Fruit fly (Drosophila melanogaster) whole organism, prepupa: Measurements from ENCODE around the gene stai.

Experiments used
- Blimp-1 ChIP-seq: fragments of 200-800 bp; sonication (Bioruptor generic); optimal IDR thresholded peaks from 3 replicates; lab custom pipeline; 2017; ENCODE audit warnings: missing biosample characterization, missing genetic modification characterization, mild to moderate bottlenecking, moderate library complexity, missing genetic modification reagents
- CG10631 ChIP-seq: fragments of 200-800 bp; sonication (Bioruptor generic); optimal IDR thresholded peaks from 2 replicates; lab custom pipeline; 2016; ENCODE audit warnings: missing biosample characterization, missing genetic modification characterization
- CG11294 ChIP-seq: fragments of 200-800 bp; sonication (Bioruptor generic); IDR thresholded peaks from 2 replicates; pipeline ENCODE4 v1.3.6; 2022; ENCODE audit warnings: missing biosample characterization, missing genetic modification characterization
- CG11762 ChIP-seq: fragments of 200-800 bp; sonication (Bioruptor generic); optimal IDR thresholded peaks from 3 replicates; lab custom pipeline; 2016; ENCODE audit warnings: missing biosample characterization, missing genetic modification characterization; ENCODE audit not compliant: insufficient read depth
- CG15336 ChIP-seq: fragments of 200-800 bp; sonication (Bioruptor generic); IDR thresholded peaks from 2 replicates; pipeline ENCODE4 v1.3.6; 2022; ENCODE audit warnings: missing biosample characterization, missing genetic modification characterization
- CG1621 ChIP-seq: fragments of 200-800 bp; sonication (Bioruptor generic); optimal IDR thresholded peaks from 3 replicates; lab custom pipeline; 2018; ENCODE audit warnings: missing biosample characterization, mild to moderate bottlenecking, missing genetic modification characterization
- CG16779 ChIP-seq: fragments of 200-800 bp; sonication (Bioruptor generic); optimal IDR thresholded peaks from 3 replicates; lab custom pipeline; 2017; ENCODE audit warnings: missing biosample characterization, mild to moderate bottlenecking, missing genetic modification characterization
- CG31627 ChIP-seq: fragments of 200-800 bp; sonication (Bioruptor generic); optimal IDR thresholded peaks from 3 replicates; lab custom pipeline; 2016; ENCODE audit warnings: missing biosample characterization, missing genetic modification characterization
- CG32006 ChIP-seq: fragments of 200-800 bp; sonication (Bioruptor generic); optimal IDR thresholded peaks from 3 replicates; lab custom pipeline; 2017; ENCODE audit warnings: missing biosample characterization, mild to moderate bottlenecking, missing genetic modification characterization
- CG34406 ChIP-seq: fragments of 200-800 bp; sonication (Bioruptor generic); optimal IDR thresholded peaks from 3 replicates; lab custom pipeline; 2016; ENCODE audit warnings: missing biosample characterization, missing genetic modification characterization
- CG3919 ChIP-seq: fragments of 200-800 bp; sonication (Bioruptor generic); optimal IDR thresholded peaks from 3 replicates; lab custom pipeline; 2016; ENCODE audit warnings: missing biosample characterization, missing genetic modification characterization
- CG6276 ChIP-seq: fragments of 200-800 bp; sonication (Bioruptor generic); optimal IDR thresholded peaks from 2 replicates; lab custom pipeline; 2017; ENCODE audit warnings: missing biosample characterization, mild to moderate bottlenecking, missing genetic modification characterization
- CG6792 ChIP-seq: fragments of 200-800 bp; sonication (Bioruptor generic); optimal IDR thresholded peaks from 3 replicates; lab custom pipeline; 2016; ENCODE audit warnings: missing biosample characterization, missing genetic modification characterization
- CG6854 ChIP-seq: fragments of 200-800 bp; sonication (Bioruptor generic); optimal IDR thresholded peaks from 2 replicates; lab custom pipeline; 2017; ENCODE audit warnings: missing biosample characterization, mild to moderate bottlenecking, missing genetic modification characterization
- CG8119 ChIP-seq: fragments of 200-800 bp; sonication (Bioruptor generic); IDR thresholded peaks from 3 replicates; pipeline ENCODE4 v1.3.6; 2022; ENCODE audit warnings: missing biosample characterization, missing genetic modification characterization
- CG8632 ChIP-seq: fragments of 200-800 bp; sonication (Bioruptor generic); optimal IDR thresholded peaks from 3 replicates; lab custom pipeline; 2016; ENCODE audit warnings: missing biosample characterization, missing genetic modification characterization
- Eip75B ChIP-seq: fragments of 200-800 bp; sonication (Bioruptor generic); optimal IDR thresholded peaks from 3 replicates; lab custom pipeline; 2016; ENCODE audit warnings: missing biosample characterization, missing genetic modification characterization
- Eip78C ChIP-seq: fragments of 200-800 bp; sonication (Bioruptor generic); peaks from one replicate; lab custom pipeline; 2016; ENCODE audit warnings: missing biosample characterization, missing genetic modification characterization
- Eip93F ChIP-seq: fragments of 200-800 bp; sonication (Bioruptor generic); optimal IDR thresholded peaks from 2 replicates; lab custom pipeline; 2016; ENCODE audit warnings: missing biosample characterization, mild to moderate bottlenecking, missing genetic modification characterization
- Gug ChIP-seq: fragments of 200-800 bp; sonication (Bioruptor generic); IDR thresholded peaks from 2 replicates; pipeline ENCODE4 v1.3.6; 2022; ENCODE audit warnings: missing biosample characterization, missing genetic modification characterization
- Hr38 ChIP-seq: sonication (Bioruptor generic); optimal IDR thresholded peaks from 2 replicates; lab custom pipeline; 2016; ENCODE audit warnings: missing biosample characterization, missing genetic modification characterization
- Hr39 ChIP-seq: fragments of 200-800 bp; sonication (Bioruptor generic); optimal IDR thresholded peaks from 2 replicates; lab custom pipeline; 2016; ENCODE audit warnings: missing biosample characterization, missing genetic modification characterization
- Hr4 ChIP-seq: fragments of 200-800 bp; sonication (Bioruptor generic); optimal IDR thresholded peaks from 3 replicates; lab custom pipeline; 2016; ENCODE audit warnings: missing biosample characterization, missing genetic modification characterization
- Met ChIP-seq: fragments of 200-800 bp; sonication (Bioruptor generic); optimal IDR thresholded peaks from 3 replicates; lab custom pipeline; 2016; ENCODE audit warnings: missing biosample characterization, missing genetic modification characterization
- OdsH ChIP-seq: fragments of 200-800 bp; sonication (Bioruptor generic); optimal IDR thresholded peaks from 3 replicates; lab custom pipeline; 2016; ENCODE audit warnings: missing biosample characterization, missing genetic modification characterization
- Sox14 ChIP-seq: fragments of 200-800 bp; sonication (Bioruptor generic); optimal IDR thresholded peaks from 3 replicates; lab custom pipeline; 2016; ENCODE audit warnings: missing biosample characterization, missing genetic modification characterization
- achi ChIP-seq: fragments of 200-800 bp; sonication (Bioruptor generic); optimal IDR thresholded peaks from 3 replicates; lab custom pipeline; 2016; ENCODE audit warnings: missing biosample characterization, missing genetic modification characterization
- acj6 ChIP-seq: fragments of 200-800 bp; sonication (Bioruptor generic); optimal IDR thresholded peaks from 3 replicates; lab custom pipeline; 2016; ENCODE audit warnings: missing biosample characterization, missing genetic modification characterization
- cyc ChIP-seq: fragments of 200-800 bp; sonication (Bioruptor generic); optimal IDR thresholded peaks from 3 replicates; lab custom pipeline; 2016; ENCODE audit warnings: missing biosample characterization, missing genetic modification characterization
- dac ChIP-seq: fragments of 200-800 bp; sonication (Bioruptor generic); optimal IDR thresholded peaks from 2 replicates; lab custom pipeline; 2017; ENCODE audit warnings: missing biosample characterization, mild to moderate bottlenecking, missing genetic modification characterization
- eg ChIP-seq: fragments of 200-800 bp; sonication (Bioruptor generic); IDR thresholded peaks from 3 replicates; pipeline ENCODE4 v1.3.6; 2022; ENCODE audit warnings: missing biosample characterization, missing genetic modification characterization
- esn ChIP-seq: fragments of 200-800 bp; sonication (Bioruptor generic); optimal IDR thresholded peaks from 2 replicates; lab custom pipeline; 2016; ENCODE audit warnings: missing biosample characterization, mild to moderate bottlenecking, missing genetic modification characterization, moderate library complexity
- fd59A ChIP-seq: fragments of 200-800 bp; sonication (Bioruptor generic); optimal IDR thresholded peaks from 2 replicates; lab custom pipeline; 2017; ENCODE audit warnings: missing biosample characterization, mild to moderate bottlenecking, missing genetic modification characterization, missing genetic modification reagents
- fd85E ChIP-seq: fragments of 200-800 bp; sonication (Bioruptor generic); optimal IDR thresholded peaks from 3 replicates; lab custom pipeline; 2016; ENCODE audit warnings: missing biosample characterization, missing genetic modification characterization
- fkh ChIP-seq: fragments of 200-800 bp; sonication (Bioruptor generic); optimal IDR thresholded peaks from 3 replicates; lab custom pipeline; 2017; ENCODE audit warnings: missing biosample characterization, mild to moderate bottlenecking, missing genetic modification characterization, moderate library complexity
- lz ChIP-seq: fragments of 200-800 bp; sonication (Bioruptor generic); optimal IDR thresholded peaks from 3 replicates; lab custom pipeline; 2016; ENCODE audit warnings: missing biosample characterization, missing genetic modification characterization
- net ChIP-seq: fragments of 200-800 bp; sonication (Bioruptor generic); optimal IDR thresholded peaks from 3 replicates; lab custom pipeline; 2016; ENCODE audit warnings: missing biosample characterization, missing genetic modification characterization
- pdm3 ChIP-seq: fragments of 200-800 bp; sonication (Bioruptor generic); optimal IDR thresholded peaks from 3 replicates; lab custom pipeline; 2016; ENCODE audit warnings: missing biosample characterization, missing genetic modification characterization
- salr ChIP-seq, 2 experiments: fragments of 200-800 bp; sonication (Bioruptor generic); optimal IDR thresholded peaks; 3 replicates each; lab custom pipeline; 2016 to 2018; ENCODE audit warnings: missing biosample characterization in 2 of 2, missing genetic modification characterization in 2 of 2, mild to moderate bottlenecking in 1 of 2
- topi ChIP-seq: fragments of 200-800 bp; sonication (Bioruptor generic); optimal IDR thresholded peaks from 3 replicates; lab custom pipeline; 2016; ENCODE audit warnings: missing biosample characterization, missing genetic modification characterization
- vri ChIP-seq: fragments of 200-800 bp; sonication (Bioruptor generic); optimal IDR thresholded peaks from 3 replicates; lab custom pipeline; 2016; ENCODE audit warnings: missing biosample characterization, mild to moderate bottlenecking, missing genetic modification characterization

The stai gene

dm6 chr2L:6124815-6125214 lies 24.6 kb downstream of the stai start, which contains the start of gene Arpc4 (continued):
- TF ChIP-seq Met (GFP tag; lab: Kevin White, UChicago) (peak; percentile 46), CG6792 (GFP tag; lab: Kevin White, UChicago) (peak; percentile 42), CG10631 (peak; percentile 62), achi (GFP tag; lab: Kevin White, UChicago) (no peak), CG11762 (GFP tag; lab: Kevin White, UChicago) (no peak), CG15336 (GFP tag; lab: Robert Waterston, UW) (no peak; the same call in 1 of the 2 replicates), CG1621 (no peak)

- TF ChIP-seq fkh (GFP tag; lab: Kevin White, UChicago) (no peak), CG8632 (no peak), net (GFP tag; lab: Kevin White, UChicago) (no peak), CG6276 (GFP tag; lab: Kevin White, UChicago) (no peak), pdm3 (no peak), fd59A (GFP tag; lab: Kevin White, UChicago) (no peak), Hr4 (no peak), Eip93F (GFP tag; lab: Kevin White, UChicago) (no peak), lz (no peak), fd85E (no peak), Sox14 (GFP tag; lab: Kevin White, UChicago) (no peak), cyc (GFP tag; lab: Kevin White, UChicago) (no peak), acj6 (no peak), CG34406 (GFP tag; lab: Kevin White, UChicago) (no peak), CG3919 (GFP tag; lab: Kevin White, UChicago) (no peak)
Measured at dm6 chr2L:6127478-6127877, 27.3 kb downstream of the stai start, which contains the start of gene WDR79. TSS of gene WDR79 (minus strand) at chr2L:6127775.

- TF ChIP-seq Gug (GFP tag; lab: Robert Waterston, UW) (no peak), Eip75B (GFP tag; lab: Kevin White, UChicago) (no peak), CG8119 (GFP tag; lab: Robert Waterston, UW) (no peak), Eip93F (GFP tag; lab: Kevin White, UChicago) (no peak), topi (GFP tag; lab: Kevin White, UChicago) (no peak), OdsH (GFP tag; lab: Kevin White, UChicago) (no peak), CG31627 (GFP tag; lab: Kevin White, UChicago) (no peak), vri (GFP tag; lab: Kevin White, UChicago) (no peak), CG6792 (GFP tag; lab: Kevin White, UChicago) (no peak), eg (no peak), CG1621 (no peak), esn (GFP tag; lab: Kevin White, UChicago) (no peak), cyc (GFP tag; lab: Kevin White, UChicago) (no peak), pdm3 (no peak), CG6854 (GFP tag; lab: Kevin White, UChicago) (no peak), CG11294 (no peak)
- TF ChIP-seq, all 60 proteins: peak for 0
Measured at dm6 chr2L:6130522-6131073, 30.4 kb downstream of the stai start, which contains the start of the genes B9d2, tctn and CG9222. TSS of gene B9d2 (minus strand) at chr2L:6130651. TSS of gene tctn (minus strand) at chr2L:6130651. TSS of gene CG9222 (plus strand) at chr2L:6131023.

dm6 chr2L:6139082-6139481 lies 38.9 kb downstream of the stai start, which contains the start of gene CG13991:
TSS of gene CG13991 (plus strand) at chr2L:6139382.
- TF ChIP-seq eg = no peak
- TF ChIP-seq CG11762 (GFP tag; lab: Kevin White, UChicago) = no peak
- TF ChIP-seq CG32006 (GFP tag; lab: Kevin White, UChicago) = no peak
- TF ChIP-seq CG3919 (GFP tag; lab: Kevin White, UChicago) = no peak
- no peak for TF ChIP-seq CG8632
- TF ChIP-seq Eip78C (GFP tag; lab: Kevin White, UChicago) = no peak
- no peak for TF ChIP-seq esn (GFP tag; lab: Kevin White, UChicago)
- TF ChIP-seq topi (GFP tag; lab: Kevin White, UChicago) = no peak
- TF ChIP-seq salr (GFP tag; optimal IDR thresholded peaks at IDR 0.05; lab: Kevin White, UChicago) = no peak
- no peak for TF ChIP-seq CG16779
- no peak for TF ChIP-seq dac (GFP tag; lab: Kevin White, UChicago)
- TF ChIP-seq Blimp-1 (GFP tag; lab: Kevin White, UChicago) = no peak
- TF ChIP-seq Hr39 (GFP tag; lab: Kevin White, UChicago) = no peak
- TF ChIP-seq pdm3 = no peak
- no peak for TF ChIP-seq Hr38 (GFP tag; lab: Kevin White, UChicago)
- no peak for TF ChIP-seq OdsH (GFP tag; lab: Kevin White, UChicago)
